Worm (Caenorhabditis elegans): ENCODE data around the gene D2096.13.

DNA sequence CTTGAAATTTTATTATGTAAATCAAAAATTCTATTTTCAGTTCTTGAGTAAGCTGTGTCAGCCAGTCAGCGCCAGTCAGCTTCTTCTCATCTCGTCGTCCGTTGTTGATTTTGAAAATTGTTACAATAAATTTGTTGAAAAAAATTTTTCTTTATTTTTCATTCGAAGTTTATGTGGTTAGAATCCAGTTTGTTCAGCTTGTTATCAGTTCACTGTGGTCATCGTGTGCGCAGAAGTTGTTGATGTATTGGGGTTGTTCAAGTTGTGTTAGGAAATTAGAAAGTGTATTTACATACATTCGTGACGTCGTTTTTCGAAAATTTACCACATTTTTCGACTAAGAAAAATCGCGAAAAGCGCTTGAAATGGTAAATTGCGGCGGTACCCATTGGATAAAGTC lies 39.4 kb upstream of the D2096.13 start:
- TF ChIP-seq snpc-4 (tag; optimal IDR thresholded peaks at IDR 0.05) (no peak), lir-3 (tag; optimal IDR thresholded peaks at IDR 0.05) (no peak), nhr-11 (tag; optimal IDR thresholded peaks at IDR 0.05) (no peak), mdl-1 (tag; optimal IDR thresholded peaks at IDR 0.05) (no peak)
